Fruit fly (Drosophila melanogaster): ENCODE measurements around the gene CG11920.

DNA sequence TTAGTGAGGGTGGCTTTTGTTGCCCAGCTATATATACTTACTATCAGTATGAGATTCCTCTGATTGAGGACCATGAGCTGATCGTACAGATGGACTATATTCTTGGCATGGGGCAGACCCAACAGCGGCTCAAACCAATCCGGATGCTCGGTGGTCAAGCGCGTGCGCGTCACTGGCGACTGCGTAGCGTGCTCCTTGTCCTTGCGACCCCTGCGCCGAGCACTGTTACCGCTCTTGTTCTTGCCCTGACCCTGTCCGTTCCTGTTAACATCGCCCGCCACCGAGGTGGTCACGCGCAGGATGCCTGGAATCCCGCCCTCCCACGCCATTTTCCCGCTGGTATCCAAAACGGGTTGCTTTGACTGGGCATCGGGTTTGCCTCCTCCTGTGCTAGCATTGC, 42.0 kb upstream of the CG11920 start:
- TF ChIP-seq EcR (GFP tag; optimal IDR thresholded peaks at IDR 0.05) (no peak), usp (GFP tag; optimal IDR thresholded peaks at IDR 0.05) (no peak), psq (optimal IDR thresholded peaks at IDR 0.05) (no peak), CG8478 (optimal IDR thresholded peaks at IDR 0.05) (no peak), pan (optimal IDR thresholded peaks at IDR 0.05) (no peak), Dll (optimal IDR thresholded peaks at IDR 0.05) (no peak)

Measured in whole organism.